Fruit fly (Drosophila melanogaster): ENCODE data around the gene TfIIEbeta.

The TfIIEbeta gene

dm6 chr3L:4269920-4270319 is 16.9 kb upstream of the TfIIEbeta start (continued):
- TF ChIP-seq nerfin-1 (tag; optimal IDR thresholded peaks at IDR 0.05) (peak; percentile 69), cg (GFP tag; optimal IDR thresholded peaks at IDR 0.05) (no peak), wor (GFP tag; IDR thresholded peaks at IDR 0.05) (peak; percentile 38; the same call in 1 of the 2 replicates), onecut (GFP tag; IDR thresholded peaks at IDR 0.05) (no peak), dysf (GFP tag; IDR thresholded peaks at IDR 0.05) (peak; percentile 80), CG10147 (GFP tag; optimal IDR thresholded peaks at IDR 0.05) (peak; percentile 74), CG5953 (GFP tag; IDR thresholded peaks at IDR 0.05) (peak; percentile 53; the same call in 1 of the 2 replicates), Hsf (GFP tag; optimal IDR thresholded peaks at IDR 0.05) (no peak), Usf (GFP tag; optimal IDR thresholded peaks at IDR 0.05) (peak; percentile 15), pan (optimal IDR thresholded peaks at IDR 0.05) (no peak), pan (GFP tag; optimal IDR thresholded peaks at IDR 0.05 in 1 of 2, IDR thresholded peaks at IDR 0.05 in 1 of 2) (peak in 1 of 2 experiments; percentile 69), CG32532 (GFP tag; IDR thresholded peaks at IDR 0.05) (peak; percentile 43; the same call in 1 of the 2 replicates), zfh1 (GFP tag; IDR thresholded peaks at IDR 0.05) (peak; percentile 52; the same call in 1 of the 3 replicates), Stat92E (GFP tag; optimal IDR thresholded peaks at IDR 0.05) (peak in 1 of 3 experiments; percentile 28), sisA (GFP tag; IDR thresholded peaks at IDR 0.05) (no peak; the same call in 1 of the 2 replicates), fd102C (GFP tag; optimal IDR thresholded peaks at IDR 0.05) (no peak), CG7372 (GFP tag; IDR thresholded peaks at IDR 0.05) (peak; percentile 47; the same call in 1 of the 2 replicates), cad (GFP tag; optimal IDR thresholded peaks at IDR 0.05) (no peak), gsb (GFP tag; IDR thresholded peaks at IDR 0.05) (peak; percentile 41; the same call in 1 of the 2 replicates), CG3281 (GFP tag; optimal IDR thresholded peaks at IDR 0.05) (peak; percentile 75), CG12942 (GFP tag; optimal IDR thresholded peaks at IDR 0.05) (peak; percentile 16), nmo (GFP tag; optimal IDR thresholded peaks at IDR 0.05) (peak; percentile 81), CG12219 (GFP tag; optimal IDR thresholded peaks at IDR 0.05) (peak; percentile 60), D19A (tag; optimal IDR thresholded peaks at IDR 0.05) (peak; percentile 77), sima (GFP tag; optimal IDR thresholded peaks at IDR 0.05) (no peak), CG2875 (GFP tag; optimal IDR thresholded peaks at IDR 0.05) (peak; percentile 16), Hr78 (GFP tag; optimal IDR thresholded peaks at IDR 0.05) (peak in 1 of 2 experiments; percentile 45), Xbp1 (GFP tag; optimal IDR thresholded peaks at IDR 0.05) (peak; percentile 54), z (GFP tag; IDR thresholded peaks at IDR 0.05) (no peak), CG12104 (GFP tag; optimal IDR thresholded peaks at IDR 0.05) (peak; percentile 29), sd (tag; optimal IDR thresholded peaks at IDR 0.05) (peak; percentile 33), Sry-β (GFP tag; optimal IDR thresholded peaks at IDR 0.05) (no peak), CG4404 (GFP tag; IDR thresholded peaks at IDR 0.05) (peak; percentile 35; the same call in 1 of the 2 replicates), ttk (GFP tag; IDR thresholded peaks at IDR 0.05) (peak; percentile 61; the same call in 1 of the 2 replicates), CG2889 (GFP tag; IDR thresholded peaks at IDR 0.05) (0 out of 3 replicates have a peak, but pooled peaks have one; percentile 31), CG32767 (GFP tag; IDR thresholded peaks at IDR 0.05) (peak; percentile 75; the same call in 1 of the 2 replicates), lab (GFP tag; optimal IDR thresholded peaks at IDR 0.05) (peak; percentile 77), CG34422 (GFP tag; IDR thresholded peaks at IDR 0.05) (peak; percentile 54; the same call in 1 of the 3 replicates), CG9797 (GFP tag; optimal IDR thresholded peaks at IDR 0.05) (no peak), CG30403 (GFP tag; optimal IDR thresholded peaks at IDR 0.05) (peak; percentile 65), esg (GFP tag; conservative IDR thresholded peaks at IDR 0.05) (peak; percentile 65), CG9609 (GFP tag; optimal IDR thresholded peaks at IDR 0.05) (no peak), pros (GFP tag; optimal IDR thresholded peaks at IDR 0.05) (no peak), CHES-1-like (GFP tag; optimal IDR thresholded peaks at IDR 0.05) (no peak), CG12391 (tag; optimal IDR thresholded peaks at IDR 0.05) (peak; percentile 82), tup (GFP tag; optimal IDR thresholded peaks at IDR 0.05) (no peak), ftz-f1 (GFP tag; optimal IDR thresholded peaks at IDR 0.05) (no peak), Sox100B (GFP tag; optimal IDR thresholded peaks at IDR 0.05) (peak; percentile 84), CG2712 (tag; optimal IDR thresholded peaks at IDR 0.05) (peak; percentile 87), Taf1 (GFP tag; IDR thresholded peaks at IDR 0.05) (peak; percentile 18; the same call in 1 of the 2 replicates)
